Worm (Caenorhabditis elegans) whole organism, midembryonic: ENCODE measurements around the gene mig-22.

Experiments used
- T22C8.4 ChIP-seq: fragments of 200-800 bp; sonication (Bioruptor generic); IDR thresholded peaks from 2 replicates; pipeline ENCODE4 v1.3.6; 2022; ENCODE audit warnings: missing genetic modification characterization, missing compliant biosample characterization
- cog-1 ChIP-seq: sonication (generic microtip); optimal IDR thresholded peaks from 2 replicates; lab custom pipeline; 2016; ENCODE audit warnings: missing genetic modification characterization, missing compliant biosample characterization
- flt-1 ChIP-seq: fragments of 200-800 bp; sonication (Bioruptor generic); IDR thresholded peaks from 2 replicates; pipeline ENCODE4 v1.3.6; 2022; ENCODE audit warnings: missing genetic modification characterization, missing compliant biosample characterization
- klf-2 ChIP-seq: fragments of 200-800 bp; sonication (Bioruptor generic); conservative IDR thresholded peaks from 2 replicates; pipeline ENCODE4 v1.3.6; 2022; ENCODE audit warnings: missing genetic modification reagents, missing genetic modification characterization, missing compliant biosample characterization
- med-1 ChIP-seq: sonication (generic microtip); optimal IDR thresholded peaks from 2 replicates; lab custom pipeline; 2017; ENCODE audit warnings: missing genetic modification characterization, mild to moderate bottlenecking, missing compliant biosample characterization, antibody characterized with exemption, missing genetic modification reagents; ENCODE audit not compliant: insufficient read depth
- ref-1 ChIP-seq: fragments of 200-800 bp; sonication (Bioruptor generic); conservative IDR thresholded peaks from 2 replicates; pipeline ENCODE4 v1.3.6; 2022; ENCODE audit warnings: missing genetic modification reagents, missing genetic modification characterization, missing compliant biosample characterization
- tab-1 ChIP-seq: fragments of 200-800 bp; sonication (Bioruptor generic); IDR thresholded peaks from 2 replicates; pipeline ENCODE4 v1.3.6; 2022; ENCODE audit warnings: missing genetic modification characterization, missing compliant biosample characterization
- ztf-23 ChIP-seq: fragments of 200-800 bp; sonication (Bioruptor generic); IDR thresholded peaks from 2 replicates; pipeline ENCODE4 v1.3.6; 2022; ENCODE audit warnings: missing genetic modification reagents, missing genetic modification characterization, missing compliant biosample characterization
- ztf-29 ChIP-seq: fragments of 200-800 bp; sonication (Bioruptor generic); IDR thresholded peaks from 2 replicates; pipeline ENCODE4 v1.3.6; 2022; ENCODE audit warnings: missing genetic modification reagents, missing genetic modification characterization, missing compliant biosample characterization

mig-22 gene

DNA sequence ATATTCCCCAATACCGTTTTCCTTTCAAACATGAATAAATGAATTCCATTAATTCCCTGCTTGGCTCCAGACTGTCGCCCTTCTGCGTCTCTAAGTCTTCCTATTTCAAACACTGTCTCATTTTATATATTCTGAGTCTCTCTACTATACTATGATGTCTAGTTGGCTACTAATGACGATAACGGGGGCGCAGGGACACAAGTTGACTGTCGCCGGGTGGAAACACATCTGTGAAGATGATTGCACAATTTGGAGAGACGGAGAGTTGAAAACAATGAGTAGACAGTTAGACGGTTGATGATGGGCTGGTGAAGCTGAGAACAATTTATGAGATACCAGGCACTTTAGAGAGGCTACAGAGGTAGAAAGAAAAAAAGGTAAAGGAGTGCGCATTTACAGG lies 17.7 kb downstream of the mig-22 start, which contains the start of gene sma-2:
Gene sma-2, plus strand, starts transcription at position 194 of the 400 bp plus-strand sequence.
- TF ChIP-seq ztf-23, result no peak
- no peak for TF ChIP-seq tab-1 (GFP tag; lab: Robert Waterston, UW)
- no peak for TF ChIP-seq ref-1 (GFP tag; lab: Robert Waterston, UW)
- TF ChIP-seq cog-1 (tag; lab: Kevin White, UChicago), result no peak
- no peak for TF ChIP-seq T22C8.4 (GFP tag; lab: Robert Waterston, UW)
- TF ChIP-seq ztf-29 (GFP tag; lab: Robert Waterston, UW), result no peak
- no peak for TF ChIP-seq med-1 (GFP tag; lab: Kevin White, UChicago)
- TF ChIP-seq flt-1 (GFP tag; lab: Robert Waterston, UW), result no peak
- no peak for TF ChIP-seq klf-2 (GFP tag; lab: Robert Waterston, UW)

ce11 chrIII:8748620-8749019 lies 18.5 kb downstream of the mig-22 start:
- TF ChIP-seq tab-1 (GFP tag; lab: Robert Waterston, UW), result no peak

- TF ChIP-seq tab-1 (GFP tag; lab: Robert Waterston, UW) (no peak), med-1 (GFP tag; lab: Kevin White, UChicago) (no peak)
Observed at ce11 chrIII:8745214-8745613, 21.9 kb downstream of the mig-22 start.

- TF ChIP-seq med-1 (GFP tag; lab: Kevin White, UChicago) (no peak), T22C8.4 (GFP tag; lab: Robert Waterston, UW) (no peak), cog-1 (tag; lab: Kevin White, UChicago) (no peak), ztf-29 (GFP tag; lab: Robert Waterston, UW) (no peak), ref-1 (GFP tag; lab: Robert Waterston, UW) (no peak), tab-1 (GFP tag; lab: Robert Waterston, UW) (no peak), flt-1 (GFP tag; lab: Robert Waterston, UW) (no peak), ztf-23 (no peak), klf-2 (GFP tag; lab: Robert Waterston, UW) (no peak)
Observed at ce11 chrIII:8744765-8745164, 22.4 kb downstream of the mig-22 start.

DNA sequence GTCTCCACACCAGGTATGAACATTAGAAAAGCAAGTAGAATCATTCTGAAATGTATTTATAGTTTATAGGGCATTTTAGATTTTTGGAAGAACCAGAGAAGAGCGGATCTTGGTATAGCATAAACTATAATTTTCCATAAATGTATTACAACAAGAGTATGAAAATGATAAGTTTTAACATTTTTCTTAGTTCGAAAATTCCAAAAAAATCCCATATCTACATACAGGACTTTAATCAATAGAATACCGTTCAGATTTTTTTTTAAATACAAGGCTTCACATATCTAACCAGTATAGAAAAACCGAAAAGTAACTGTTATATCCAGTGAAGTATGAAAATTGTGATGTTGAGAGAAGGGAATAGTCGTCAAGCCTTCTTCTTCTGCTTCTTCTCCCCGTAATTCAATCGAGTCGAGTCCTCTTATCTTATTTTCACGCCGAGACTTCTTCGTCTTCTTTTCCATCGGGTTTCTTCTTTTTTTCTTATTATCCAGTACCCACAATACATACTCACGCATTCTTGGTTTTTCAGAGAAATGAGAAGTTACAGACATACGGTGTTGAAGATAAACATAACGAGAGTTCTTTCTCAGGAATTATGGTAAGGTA lies 23.2 kb downstream of the mig-22 start, which contains the start of gene ZK370.6:
Gene ZK370.6, minus strand, starts transcription at position 51 of the 609 bp plus-strand sequence.
- TF ChIP-seq cog-1 (tag; lab: Kevin White, UChicago), result no peak
- TF ChIP-seq ztf-23, result no peak
- no peak for TF ChIP-seq T22C8.4 (GFP tag; lab: Robert Waterston, UW)
- TF ChIP-seq ref-1 (GFP tag; lab: Robert Waterston, UW), result no peak
- no peak for TF ChIP-seq flt-1 (GFP tag; lab: Robert Waterston, UW)
- no peak for TF ChIP-seq klf-2 (GFP tag; lab: Robert Waterston, UW)
- TF ChIP-seq ztf-29 (GFP tag; lab: Robert Waterston, UW), result no peak
- no peak for TF ChIP-seq tab-1 (GFP tag; lab: Robert Waterston, UW)
- TF ChIP-seq med-1 (GFP tag; lab: Kevin White, UChicago), result no peak

DNA sequence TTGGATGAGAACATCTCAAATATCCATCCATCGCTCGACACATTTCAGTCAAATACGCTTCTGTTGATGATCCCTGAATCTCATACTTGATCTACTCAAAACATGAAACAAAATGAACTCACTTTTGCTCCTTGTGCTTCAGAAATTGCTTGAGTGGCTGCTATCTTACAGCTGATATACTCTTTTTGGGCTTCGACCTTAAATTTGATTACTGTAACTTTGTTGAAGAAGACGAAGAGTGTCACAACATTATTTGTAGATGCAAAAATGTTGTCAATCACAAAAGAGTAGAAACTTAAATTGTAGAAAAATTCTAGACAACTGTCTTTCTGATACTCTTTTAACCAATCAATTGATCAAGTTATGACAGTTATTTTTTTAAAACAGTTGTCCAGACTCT lies 24.6 kb downstream of the mig-22 start:
- TF ChIP-seq ztf-23 (no peak), ztf-29 (GFP tag; lab: Robert Waterston, UW) (no peak), tab-1 (GFP tag; lab: Robert Waterston, UW) (no peak), cog-1 (tag; lab: Kevin White, UChicago) (no peak), flt-1 (GFP tag; lab: Robert Waterston, UW) (no peak), med-1 (GFP tag; lab: Kevin White, UChicago) (no peak), klf-2 (GFP tag; lab: Robert Waterston, UW) (no peak), T22C8.4 (GFP tag; lab: Robert Waterston, UW) (no peak), ref-1 (GFP tag; lab: Robert Waterston, UW) (no peak)

DNA sequence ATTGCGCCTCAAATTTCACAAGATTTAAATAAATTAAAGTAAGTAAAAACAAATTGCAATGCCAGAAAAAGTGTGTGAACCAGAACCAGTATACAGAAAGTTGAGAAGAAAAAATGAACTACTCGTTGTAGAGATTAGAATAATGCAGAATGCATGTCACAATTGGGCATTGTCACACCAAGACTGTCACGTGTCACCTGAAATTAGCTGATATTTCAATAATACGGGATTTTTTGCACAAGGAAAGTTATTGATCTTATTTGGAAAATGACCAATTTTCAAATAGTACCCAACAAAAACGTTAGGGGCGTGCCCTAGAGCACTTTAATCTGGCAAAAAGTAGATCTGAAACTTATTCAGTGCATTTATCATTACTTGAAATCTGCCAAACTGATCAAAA lies 25.2 kb downstream of the mig-22 start:
- no peak for TF ChIP-seq tab-1 (GFP tag; lab: Robert Waterston, UW)
- TF ChIP-seq ref-1 (GFP tag; lab: Robert Waterston, UW), result no peak
- TF ChIP-seq ztf-23, result no peak
- TF ChIP-seq cog-1 (tag; lab: Kevin White, UChicago), result no peak
- TF ChIP-seq T22C8.4 (GFP tag; lab: Robert Waterston, UW), result no peak
- TF ChIP-seq klf-2 (GFP tag; lab: Robert Waterston, UW), result no peak
- no peak for TF ChIP-seq ztf-29 (GFP tag; lab: Robert Waterston, UW)
- no peak for TF ChIP-seq flt-1 (GFP tag; lab: Robert Waterston, UW)
- TF ChIP-seq med-1 (GFP tag; lab: Kevin White, UChicago), result no peak

- TF ChIP-seq ztf-29 (GFP tag; lab: Robert Waterston, UW) (no peak), ztf-23 (peak; percentile 90), flt-1 (GFP tag; lab: Robert Waterston, UW) (peak; percentile 81), med-1 (GFP tag; lab: Kevin White, UChicago) (no peak), T22C8.4 (GFP tag; lab: Robert Waterston, UW) (no peak), tab-1 (GFP tag; lab: Robert Waterston, UW) (peak; percentile 69; the same call in 1 of the 2 replicates), cog-1 (tag; lab: Kevin White, UChicago) (peak; percentile 72), ref-1 (GFP tag; lab: Robert Waterston, UW) (0 out of 2 replicates have a peak, but pooled peaks have one; percentile 5), klf-2 (GFP tag; lab: Robert Waterston, UW) (0 out of 2 replicates have a peak, but pooled peaks have one; percentile 63)
Observed at ce11 chrIII:8741276-8741860, 25.8 kb downstream of the mig-22 start, which contains the start of gene pdhk-2. TSS of gene pdhk-2 (minus strand) at chrIII:8741412.

- no peak for TF ChIP-seq cog-1 (tag; lab: Kevin White, UChicago)
- no peak for TF ChIP-seq ztf-23
- no peak for TF ChIP-seq med-1 (GFP tag; lab: Kevin White, UChicago)
Observed at ce11 chrIII:8739786-8740185, 27.4 kb downstream of the mig-22 start.
